Fruit fly (Drosophila melanogaster) whole organism, embryonic: ENCODE data around the gene GlyRS.
A peak's percentile ranks its signal among the peaks of the same experiment; 100 is the strongest.

Experiments used
- Abd-B ChIP-seq: fragments of 200-800 bp; sonication (Bioruptor generic); optimal IDR thresholded peaks from 2 replicates; lab custom pipeline; 2018; ENCODE audit warnings: missing biosample characterization, mild to moderate bottlenecking, missing genetic modification characterization, moderate library complexity
- Antp ChIP-seq: fragments of 200-800 bp; sonication (Bioruptor generic); optimal IDR thresholded peaks from 3 replicates; lab custom pipeline; 2016; ENCODE audit warnings: missing biosample characterization, missing genetic modification characterization
- BtbVII ChIP-seq: fragments of 200-800 bp; sonication (Bioruptor generic); optimal IDR thresholded peaks from 3 replicates; lab custom pipeline; 2017; ENCODE audit warnings: missing biosample characterization, mild to moderate bottlenecking, missing genetic modification characterization
- CG11398 ChIP-seq: fragments of 200-800 bp; sonication (Bioruptor generic); optimal IDR thresholded peaks from 2 replicates; lab custom pipeline; 2016; ENCODE audit warnings: missing biosample characterization, missing genetic modification characterization
- CG11504 ChIP-seq: fragments of 200-800 bp; sonication (Bioruptor generic); optimal IDR thresholded peaks from 3 replicates; lab custom pipeline; 2019; ENCODE audit warnings: missing biosample characterization, mild to moderate bottlenecking, missing genetic modification characterization, moderate library complexity
- CG12391 ChIP-seq: fragments of 200-800 bp; sonication (Bioruptor generic); optimal IDR thresholded peaks from 3 replicates; lab custom pipeline; 2018; ENCODE audit warnings: missing biosample characterization, mild to moderate bottlenecking, missing genetic modification characterization, moderate library complexity
- CG14014 ChIP-seq: fragments of 200-800 bp; sonication (Bioruptor generic); IDR thresholded peaks from 2 replicates; pipeline ENCODE4 v1.3.6; 2022; ENCODE audit warnings: missing biosample characterization, missing genetic modification characterization
- CG1529 ChIP-seq: fragments of 200-800 bp; sonication (Bioruptor generic); optimal IDR thresholded peaks from 3 replicates; lab custom pipeline; 2018; ENCODE audit warnings: missing biosample characterization, missing genetic modification characterization
- CG15601 ChIP-seq: fragments of 200-800 bp; sonication (Bioruptor generic); optimal IDR thresholded peaks from 3 replicates; lab custom pipeline; 2019; ENCODE audit warnings: missing biosample characterization, mild to moderate bottlenecking, missing genetic modification characterization, moderate library complexity
- CG17612 ChIP-seq: fragments of 200-800 bp; sonication (Bioruptor generic); IDR thresholded peaks from 2 replicates; pipeline ENCODE4 v1.3.6; 2022; ENCODE audit warnings: missing biosample characterization, missing genetic modification characterization
- CG18764 ChIP-seq: fragments of 200-800 bp; sonication (Bioruptor generic); optimal IDR thresholded peaks from 3 replicates; lab custom pipeline; 2016; ENCODE audit warnings: missing biosample characterization, missing genetic modification characterization
- CG4328 ChIP-seq: fragments of 200-800 bp; sonication (Bioruptor generic); optimal IDR thresholded peaks from 3 replicates; lab custom pipeline; 2017; ENCODE audit warnings: missing biosample characterization, missing genetic modification reagents, missing genetic modification characterization
- CG4424 ChIP-seq: fragments of 200-800 bp; sonication (Bioruptor generic); optimal IDR thresholded peaks from 3 replicates; lab custom pipeline; 2016; ENCODE audit warnings: missing biosample characterization, missing genetic modification characterization
- CG4820 ChIP-seq: fragments of 200-800 bp; sonication (Bioruptor generic); optimal IDR thresholded peaks from 3 replicates; lab custom pipeline; 2016; ENCODE audit warnings: missing biosample characterization, missing genetic modification characterization
- CG6791 ChIP-seq: fragments of 200-800 bp; sonication (Bioruptor generic); IDR thresholded peaks from 3 replicates; pipeline ENCODE4 v1.3.6; 2022; ENCODE audit warnings: missing biosample characterization, missing genetic modification characterization; ENCODE audit not compliant: partially characterized antibody
- CG6813 ChIP-seq: fragments of 200-800 bp; sonication (Bioruptor generic); optimal IDR thresholded peaks from 2 replicates; lab custom pipeline; 2017; ENCODE audit warnings: missing biosample characterization, missing genetic modification characterization, mild to moderate bottlenecking, moderate library complexity, missing genetic modification reagents
- CG7745 ChIP-seq: fragments of 200-800 bp; sonication (Bioruptor generic); optimal IDR thresholded peaks from 2 replicates; lab custom pipeline; 2018; ENCODE audit warnings: missing biosample characterization, mild to moderate bottlenecking, missing genetic modification characterization, moderate library complexity
- CG9932 ChIP-seq: fragments of 200-800 bp; sonication (Bioruptor generic); IDR thresholded peaks from 2 replicates; pipeline ENCODE4 v1.3.6; 2022; ENCODE audit warnings: missing biosample characterization, missing genetic modification characterization
- CrebB ChIP-seq: fragments of 200-800 bp; sonication (Bioruptor generic); optimal IDR thresholded peaks from 3 replicates; lab custom pipeline; 2018; ENCODE audit warnings: missing biosample characterization, mild to moderate bottlenecking, missing genetic modification characterization
- D19B ChIP-seq: fragments of 200-800 bp; sonication (Bioruptor generic); optimal IDR thresholded peaks from 2 replicates; lab custom pipeline; 2017; ENCODE audit warnings: missing biosample characterization, mild to moderate bottlenecking, missing genetic modification characterization
- Dip2 ChIP-seq: fragments of 200-800 bp; sonication (Bioruptor generic); IDR thresholded peaks from 2 replicates; pipeline ENCODE4 v1.3.6; 2022; ENCODE audit warnings: missing biosample characterization, missing genetic modification characterization
- Elba2 ChIP-seq: fragments of 200-800 bp; sonication (Bioruptor generic); optimal IDR thresholded peaks from 3 replicates; lab custom pipeline; 2016; ENCODE audit warnings: missing biosample characterization, missing genetic modification characterization
- HLHmδ ChIP-seq: fragments of 200-800 bp; sonication (Bioruptor generic); optimal IDR thresholded peaks from 2 replicates; lab custom pipeline; 2018; ENCODE audit warnings: missing biosample characterization, mild to moderate bottlenecking, missing genetic modification characterization, moderate library complexity
- HmgD ChIP-seq: fragments of 200-800 bp; sonication (Bioruptor generic); optimal IDR thresholded peaks from 3 replicates; lab custom pipeline; 2016; ENCODE audit warnings: missing biosample characterization, missing genetic modification characterization
- Lpt ChIP-seq: fragments of >200 bp; optimal IDR thresholded peaks from 2 replicates; lab custom pipeline; 2018; ENCODE audit warnings: missing biosample characterization, missing genetic modification characterization
- MTF-1 ChIP-seq: fragments of 200-800 bp; sonication (Bioruptor generic); optimal IDR thresholded peaks from 2 replicates; lab custom pipeline; 2018; ENCODE audit warnings: missing biosample characterization, mild to moderate bottlenecking, missing genetic modification characterization, borderline replicate concordance
- Poxn ChIP-seq: fragments of 200-800 bp; sonication (Bioruptor generic); IDR thresholded peaks from 2 replicates; pipeline ENCODE4 v1.3.6; 2022; ENCODE audit warnings: missing biosample characterization, missing genetic modification characterization
- Rfx ChIP-seq: fragments of 200-800 bp; sonication (Bioruptor generic); IDR thresholded peaks from 2 replicates; pipeline ENCODE4 v1.3.6; 2022; ENCODE audit warnings: missing biosample characterization, missing genetic modification characterization
- Sox100B ChIP-seq: fragments of 200-800 bp; sonication (Bioruptor generic); optimal IDR thresholded peaks from 3 replicates; lab custom pipeline; 2018; ENCODE audit warnings: missing biosample characterization, mild to moderate bottlenecking, missing genetic modification characterization
- al ChIP-seq: fragments of 200-800 bp; sonication (Bioruptor generic); IDR thresholded peaks from 2 replicates; pipeline ENCODE4 v1.3.6; 2022; ENCODE audit warnings: missing biosample characterization, missing genetic modification characterization
- ap ChIP-seq: fragments of 200-800 bp; sonication (Bioruptor generic); IDR thresholded peaks from 2 replicates; pipeline ENCODE4 v1.3.6; 2022; ENCODE audit warnings: missing biosample characterization, missing genetic modification characterization
- cas ChIP-seq: fragments of 200-800 bp; sonication (Bioruptor generic); IDR thresholded peaks from 2 replicates; pipeline ENCODE4 v1.3.6; 2022; ENCODE audit warnings: missing biosample characterization, missing genetic modification characterization
- cato ChIP-seq: fragments of 200-800 bp; sonication (Bioruptor generic); optimal IDR thresholded peaks from 2 replicates; lab custom pipeline; 2016; ENCODE audit warnings: missing biosample characterization, missing genetic modification characterization, borderline replicate concordance
- chif ChIP-seq, 2 experiments: fragments of 200-800 bp; sonication (Bioruptor generic); optimal IDR thresholded peaks; 3 replicates each; lab custom pipeline; 2016; ENCODE audit warnings: missing biosample characterization in 2 of 2, missing genetic modification characterization in 2 of 2
- crp ChIP-seq, 2 experiments: fragments of 200-800 bp; sonication (Bioruptor generic); optimal IDR thresholded peaks; 2 replicates in 1 of 2; 3 replicates in 1 of 2; lab custom pipeline; 2017; ENCODE audit warnings: missing biosample characterization in 2 of 2, missing genetic modification characterization in 2 of 2, mild to moderate bottlenecking in 1 of 2, moderate library complexity in 1 of 2
- dm ChIP-seq: fragments of 200-800 bp; sonication (Bioruptor generic); optimal IDR thresholded peaks from 3 replicates; lab custom pipeline; 2016; ENCODE audit warnings: missing biosample characterization, missing genetic modification characterization
- gsb-n ChIP-seq: fragments of 200-800 bp; sonication (Bioruptor generic); optimal IDR thresholded peaks from 3 replicates; lab custom pipeline; 2018; ENCODE audit warnings: missing biosample characterization, mild to moderate bottlenecking, missing genetic modification characterization
- insv ChIP-seq, 2 experiments: fragments of 200-800 bp; sonication (Bioruptor generic); optimal IDR thresholded peaks; 3 replicates each; lab custom pipeline; 2016 to 2018; ENCODE audit warnings: missing biosample characterization in 2 of 2, missing genetic modification characterization in 2 of 2
- lbe ChIP-seq: fragments of 200-800 bp; sonication (Bioruptor generic); optimal IDR thresholded peaks from 2 replicates; lab custom pipeline; 2016; ENCODE audit warnings: missing biosample characterization, mild to moderate bottlenecking, missing genetic modification characterization
- lilli ChIP-seq: fragments of 200-800 bp; sonication (Bioruptor generic); optimal IDR thresholded peaks from 3 replicates; lab custom pipeline; 2016; ENCODE audit warnings: missing biosample characterization, missing genetic modification characterization
- nmo ChIP-seq: fragments of 200-800 bp; sonication (Bioruptor generic); optimal IDR thresholded peaks from 2 replicates; lab custom pipeline; 2018; ENCODE audit warnings: missing biosample characterization, mild to moderate bottlenecking, missing genetic modification characterization, moderate library complexity
- shn ChIP-seq: fragments of 200-800 bp; sonication (Bioruptor generic); optimal IDR thresholded peaks from 3 replicates; lab custom pipeline; 2016; ENCODE audit warnings: missing biosample characterization, missing genetic modification characterization
- sna ChIP-seq: fragments of 200-800 bp; sonication (Bioruptor generic); IDR thresholded peaks from 2 replicates; pipeline ENCODE4 v1.3.6; 2022; ENCODE audit warnings: missing biosample characterization, missing genetic modification characterization; ENCODE audit not compliant: partially characterized antibody
- so ChIP-seq: fragments of 200-800 bp; sonication (Bioruptor generic); IDR thresholded peaks from 3 replicates; pipeline ENCODE4 v1.3.6; 2022; ENCODE audit warnings: missing biosample characterization, missing genetic modification characterization
- sqz ChIP-seq: fragments of 200-800 bp; sonication (Bioruptor generic); optimal IDR thresholded peaks from 3 replicates; lab custom pipeline; 2018; ENCODE audit warnings: missing biosample characterization, mild to moderate bottlenecking, missing genetic modification characterization
- stc ChIP-seq: fragments of 200-800 bp; sonication (Bioruptor generic); IDR thresholded peaks from 2 replicates; pipeline ENCODE4 v1.3.6; 2022; ENCODE audit warnings: missing biosample characterization, missing genetic modification characterization
- sug ChIP-seq: fragments of 200-800 bp; optimal IDR thresholded peaks from 2 replicates; lab custom pipeline; 2019; ENCODE audit warnings: missing biosample characterization, mild to moderate bottlenecking, missing genetic modification characterization, moderate library complexity
- tx ChIP-seq: fragments of 200-800 bp; sonication (Bioruptor generic); optimal IDR thresholded peaks from 2 replicates; lab custom pipeline; 2016; ENCODE audit warnings: missing biosample characterization, missing genetic modification characterization
- zfh1 ChIP-seq: fragments of 200-800 bp; sonication (Bioruptor generic); IDR thresholded peaks from 3 replicates; pipeline ENCODE4 v1.3.6; 2022; ENCODE audit warnings: missing biosample characterization, missing genetic modification characterization

GlyRS gene

DNA sequence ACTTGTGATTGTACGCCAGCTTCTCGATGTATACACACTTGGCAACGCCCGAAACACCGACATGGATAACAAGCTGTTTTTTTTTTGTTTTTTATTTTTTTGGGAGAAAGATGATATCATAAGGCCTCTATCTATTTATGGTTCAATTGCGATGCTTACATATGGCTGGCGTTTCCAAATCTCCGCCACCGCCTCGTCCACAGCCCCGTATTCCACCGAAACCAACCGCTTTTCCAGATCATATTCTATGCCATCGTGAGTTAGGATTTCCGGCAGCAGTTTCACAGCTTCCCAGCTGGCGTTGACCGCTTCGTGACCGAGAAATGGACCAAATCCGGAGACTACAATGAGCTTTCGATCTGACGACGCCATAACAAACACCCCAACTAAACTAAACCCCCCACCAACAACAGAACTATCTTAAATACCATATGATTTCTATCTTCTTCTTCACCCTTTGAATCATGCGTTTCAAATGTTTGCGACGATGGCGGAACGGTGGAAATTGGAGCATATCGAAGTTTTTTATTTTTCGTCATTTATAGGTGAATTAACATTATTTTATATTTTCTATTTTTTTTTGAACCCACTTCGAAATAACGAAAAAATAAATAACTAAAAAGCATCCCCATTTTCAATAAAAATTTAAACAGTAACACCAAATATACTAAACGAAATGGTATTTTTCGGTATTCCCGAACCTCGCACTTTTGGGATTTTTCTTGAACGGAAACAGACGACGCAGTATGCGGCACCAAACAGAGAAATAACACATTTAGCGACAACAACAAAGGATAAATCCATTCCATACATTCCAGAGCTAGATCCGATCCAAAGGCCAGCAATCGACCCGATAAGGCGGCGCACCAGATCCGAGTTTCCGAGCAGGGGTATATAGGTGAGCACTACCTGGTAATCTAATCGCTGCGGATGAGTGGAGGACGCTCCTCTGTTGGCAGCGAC is 49.0 kb downstream of the GlyRS start, which contains the start of the genes CG32147 and Pex3 (continued):
- TF ChIP-seq HmgD (no peak), CrebB (tag; lab: Kevin White, UChicago) (no peak), CG12391 (tag; lab: Kevin White, UChicago) (peak; percentile 48), stc (GFP tag; lab: Robert Waterston, UW) (no peak), Dip2 (no peak), sqz (GFP tag; lab: Kevin White, UChicago) (no peak), zfh1 (no peak), CG6791 (GFP tag; lab: Robert Waterston, UW) (0 out of 3 replicates have a peak, but pooled peaks have one; percentile 9), BtbVII (peak; percentile 20), ap (GFP tag; lab: Robert Waterston, UW) (no peak), CG14014 (GFP tag; lab: Robert Waterston, UW) (no peak), Sox100B (GFP tag; lab: Kevin White, UChicago) (peak; percentile 2), CG6813 (GFP tag; lab: Kevin White, UChicago) (no peak), Rfx (peak; percentile 7; the same call in 1 of the 2 replicates), CG11398 (GFP tag; lab: Kevin White, UChicago) (no peak), lilli (GFP tag; lab: Kevin White, UChicago) (peak; percentile 15), chif (GFP tag; optimal IDR thresholded peaks at IDR 0.05; lab: Kevin White, UChicago) (no peak), cas (GFP tag; lab: Robert Waterston, UW) (no peak), lbe (GFP tag; lab: Kevin White, UChicago) (peak; percentile 61), tx (GFP tag; lab: Kevin White, UChicago) (no peak), CG17612 (no peak), sna (GFP tag; lab: Robert Waterston, UW) (peak; percentile 26; the same call in 1 of the 2 replicates), Abd-B (GFP tag; lab: Kevin White, UChicago) (no peak), dm (GFP tag; lab: Kevin White, UChicago) (peak; percentile 37), insv (GFP tag; optimal IDR thresholded peaks at IDR 0.05; lab: Kevin White, UChicago) (no peak), Antp (GFP tag; lab: Kevin White, UChicago) (no peak), shn (GFP tag; lab: Kevin White, UChicago) (no peak), cato (no peak), gsb-n (tag; lab: Kevin White, UChicago) (peak; percentile 27), CG18764 (no peak), sug (peak; percentile 92), CG7745 (tag; lab: Kevin White, UChicago) (no peak), Poxn (GFP tag; lab: Robert Waterston, UW) (no peak), HLHmδ (GFP tag; lab: Kevin White, UChicago) (no peak), CG4328 (GFP tag; lab: Kevin White, UChicago) (no peak), Elba2 (no peak), nmo (peak; percentile 59), D19B (GFP tag; lab: Kevin White, UChicago) (no peak), so (no peak), CG4424 (GFP tag; lab: Kevin White, UChicago) (no peak), crp (GFP tag; optimal IDR thresholded peaks at IDR 0.05; lab: Kevin White, UChicago) (peak; percentile 43 to 89), CG15601 (tag; lab: Kevin White, UChicago) (peak; percentile 60), al (GFP tag; lab: Robert Waterston, UW) (no peak), CG4820 (GFP tag; lab: Kevin White, UChicago) (no peak), CG9932 (GFP tag; lab: Robert Waterston, UW) (no peak), CG11504 (tag; lab: Kevin White, UChicago) (no peak), Lpt (GFP tag; lab: Kevin White, UChicago) (no peak), CG1529 (no peak), MTF-1 (GFP tag; lab: Kevin White, UChicago) (no peak)
